Worm (Caenorhabditis elegans): ENCODE data around the gene ced-6.

ced-6 gene

DNA sequence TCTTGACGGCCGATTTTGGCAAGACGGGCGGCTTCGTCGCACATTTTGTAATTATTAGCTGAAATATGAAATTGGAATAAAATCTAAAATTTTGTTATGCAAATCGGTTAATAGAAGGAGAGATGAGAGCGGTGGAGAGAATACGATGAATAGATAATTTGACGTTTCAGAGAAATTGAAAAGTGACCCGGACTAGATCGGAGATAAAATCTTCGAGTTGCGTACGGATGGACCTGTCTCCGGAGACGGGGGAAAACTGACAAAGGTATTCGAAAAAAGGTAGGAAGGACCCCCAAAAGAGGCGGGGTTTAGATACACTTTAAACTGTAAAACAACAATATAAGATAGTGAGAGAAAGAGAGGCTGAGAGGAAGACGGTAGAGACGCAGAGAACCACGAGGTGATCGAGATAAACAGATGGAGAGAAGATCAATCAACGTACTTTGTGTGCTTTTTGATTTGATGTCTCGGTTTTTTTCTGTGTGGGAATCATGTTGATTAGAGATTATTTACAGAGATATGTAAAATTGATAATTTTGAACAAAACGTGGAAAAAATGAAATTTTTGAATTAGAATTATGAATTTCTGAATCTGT, 43.4 kb upstream of the ced-6 start, which contains the start of gene F09F7.6:
Gene F09F7.6 (minus strand): TSS at position 64 of the 596 bp plus-strand sequence.
- TF ChIP-seq nhr-76 (tag; optimal IDR thresholded peaks at IDR 0.05) (no peak), pqm-1 (tag; optimal IDR thresholded peaks at IDR 0.05) (peak; percentile 92), aly-2 (tag; optimal IDR thresholded peaks at IDR 0.05) (no peak), pha-4 (tag; optimal IDR thresholded peaks at IDR 0.05) (peak; percentile 85), elt-2 (tag; optimal IDR thresholded peaks at IDR 0.05) (peak; percentile 81), zag-1 (tag; optimal IDR thresholded peaks at IDR 0.05) (no peak), nhr-43 (tag; optimal IDR thresholded peaks at IDR 0.05; ENCODE audit: poor library complexity, severe bottlenecking) (peak; percentile 78), nhr-23 (tag; optimal IDR thresholded peaks at IDR 0.05) (peak; percentile 58), daf-12 (tag; optimal IDR thresholded peaks at IDR 0.05) (no peak), nhr-28 (tag; optimal IDR thresholded peaks at IDR 0.05) (no peak), nhr-25 (tag; optimal IDR thresholded peaks at IDR 0.05) (peak; percentile 75), lin-39 (tag; optimal IDR thresholded peaks at IDR 0.05) (peak; percentile 47), egl-5 (tag; optimal IDR thresholded peaks at IDR 0.05) (peak; percentile 37), mdl-1 (tag; optimal IDR thresholded peaks at IDR 0.05) (peak; percentile 35), elt-1 (tag; optimal IDR thresholded peaks at IDR 0.05) (peak; percentile 95), ceh-28 (tag; optimal IDR thresholded peaks at IDR 0.05) (peak; percentile 27), ama-1 (optimal IDR thresholded peaks at IDR 0.05) (peak; percentile 87), jun-1 (tag; optimal IDR thresholded peaks at IDR 0.05) (peak; percentile 44), R02D3.7 (tag; optimal IDR thresholded peaks at IDR 0.05) (peak; percentile 8), nfya-1 (tag; optimal IDR thresholded peaks at IDR 0.05; ENCODE audit: insufficient read depth) (peak; percentile 53), ceh-16 (tag; optimal IDR thresholded peaks at IDR 0.05) (no peak), snpc-4 (tag; optimal IDR thresholded peaks at IDR 0.05) (no peak)

DNA sequence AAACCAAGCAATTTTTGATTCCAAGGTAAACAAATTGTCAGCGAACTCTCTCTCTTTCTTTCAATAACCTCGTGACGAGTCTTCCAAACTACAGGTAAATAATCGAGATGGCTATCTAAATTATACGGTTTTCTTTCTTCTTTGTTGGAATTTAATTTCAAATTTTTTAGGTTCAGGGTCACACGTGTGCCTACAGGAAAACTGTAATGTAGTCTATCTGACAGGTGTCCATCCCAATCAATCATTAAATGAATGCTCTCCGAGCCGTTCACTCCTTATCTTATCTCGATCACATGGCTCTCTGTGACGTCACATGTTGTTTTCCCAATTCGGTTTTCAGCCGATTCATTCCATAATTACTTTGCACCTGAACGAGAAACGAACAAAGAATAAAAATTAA, 42.5 kb upstream of the ced-6 start:
- TF ChIP-seq eor-1 (tag; optimal IDR thresholded peaks at IDR 0.05) (no peak), pha-4 (tag; optimal IDR thresholded peaks at IDR 0.05) (peak; percentile 53), fkh-10 (GFP tag; optimal IDR thresholded peaks at IDR 0.05) (no peak), ceh-16 (tag; optimal IDR thresholded peaks at IDR 0.05) (no peak), lin-15B (tag; optimal IDR thresholded peaks at IDR 0.05) (no peak), jun-1 (tag; optimal IDR thresholded peaks at IDR 0.05) (no peak), daf-12 (tag; optimal IDR thresholded peaks at IDR 0.05) (no peak), unc-62 (GFP tag; optimal IDR thresholded peaks at IDR 0.05) (no peak), ztf-4 (tag; optimal IDR thresholded peaks at IDR 0.05) (no peak), elt-2 (tag; optimal IDR thresholded peaks at IDR 0.05) (peak; percentile 87), nhr-76 (tag; optimal IDR thresholded peaks at IDR 0.05) (no peak), fos-1 (tag; optimal IDR thresholded peaks at IDR 0.05) (no peak), nhr-43 (tag; optimal IDR thresholded peaks at IDR 0.05; ENCODE audit: poor library complexity, severe bottlenecking) (no peak), egl-5 (tag; optimal IDR thresholded peaks at IDR 0.05) (no peak), egl-27 (tag; optimal IDR thresholded peaks at IDR 0.05) (no peak), elt-1 (tag; optimal IDR thresholded peaks at IDR 0.05) (peak; percentile 52), ama-1 (optimal IDR thresholded peaks at IDR 0.05) (peak; percentile 35), nhr-25 (tag; optimal IDR thresholded peaks at IDR 0.05) (no peak), mml-1 (tag; optimal IDR thresholded peaks at IDR 0.05) (no peak), fkh-2 (tag; optimal IDR thresholded peaks at IDR 0.05) (no peak), aly-2 (tag; optimal IDR thresholded peaks at IDR 0.05) (no peak), sea-2 (GFP tag; optimal IDR thresholded peaks at IDR 0.05) (no peak), mdl-1 (tag; optimal IDR thresholded peaks at IDR 0.05) (no peak), pqm-1 (tag; optimal IDR thresholded peaks at IDR 0.05) (peak; percentile 70), ceh-82 (tag; optimal IDR thresholded peaks at IDR 0.05) (no peak), zag-1 (tag; optimal IDR thresholded peaks at IDR 0.05) (no peak), nhr-28 (tag; optimal IDR thresholded peaks at IDR 0.05) (no peak), nfya-1 (tag; optimal IDR thresholded peaks at IDR 0.05; ENCODE audit: insufficient read depth) (no peak), hmg-11 (tag; optimal IDR thresholded peaks at IDR 0.05) (no peak), R02D3.7 (tag; optimal IDR thresholded peaks at IDR 0.05) (no peak)

DNA sequence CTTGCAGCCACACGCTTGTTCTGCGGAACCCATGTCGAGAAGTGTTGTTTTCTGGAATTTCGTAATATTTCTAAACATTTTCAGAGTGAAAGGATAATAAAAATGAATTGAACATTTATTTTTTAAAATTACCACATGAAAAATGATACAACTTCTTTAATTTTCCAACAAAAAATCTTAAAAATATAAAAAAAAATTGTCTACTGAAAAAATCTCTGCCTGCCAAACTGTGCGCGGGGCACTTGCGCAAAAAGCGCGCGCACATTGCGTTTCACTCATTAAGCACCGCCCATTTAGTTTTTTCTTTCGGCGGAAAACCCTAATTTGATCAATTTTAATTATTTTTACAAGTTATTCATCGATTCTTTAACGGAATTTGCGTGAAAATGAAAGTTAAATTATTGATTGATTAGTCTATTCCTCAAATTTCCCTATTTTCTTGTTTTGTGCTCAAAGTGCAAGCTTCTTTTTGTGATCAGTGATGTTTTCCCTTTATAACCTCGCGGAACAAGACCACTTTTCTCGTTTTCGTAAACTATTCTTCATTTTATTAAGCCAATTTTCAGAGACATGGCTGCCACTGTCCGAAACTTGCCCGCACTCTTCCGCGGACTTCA, 40.6 kb upstream of the ced-6 start, which contains the start of the genes nmad-1 and hach-1:
Gene nmad-1 (minus strand): TSS at position 51 of the 617 bp plus-strand sequence.
Gene hach-1 (plus strand): TSS at position 567 of the 617 bp plus-strand sequence.
- TF ChIP-seq nhr-43 (tag; optimal IDR thresholded peaks at IDR 0.05; ENCODE audit: poor library complexity, severe bottlenecking) = peak; percentile 94
- TF ChIP-seq nhr-12 (tag; optimal IDR thresholded peaks at IDR 0.05) = no peak
- no peak for TF ChIP-seq ZK546.5 (tag; optimal IDR thresholded peaks at IDR 0.05)
- TF ChIP-seq nhr-237 (tag; optimal IDR thresholded peaks at IDR 0.05) = no peak
- peak; percentile 30 for TF ChIP-seq tbx-2 (tag; optimal IDR thresholded peaks at IDR 0.05)
- TF ChIP-seq ceh-16 (tag; optimal IDR thresholded peaks at IDR 0.05) = no peak
- TF ChIP-seq nhr-23 (tag; optimal IDR thresholded peaks at IDR 0.05) = peak; percentile 77
- peak; percentile 15 for TF ChIP-seq ceh-82 (tag; optimal IDR thresholded peaks at IDR 0.05)
- no peak for TF ChIP-seq unc-62 (GFP tag; optimal IDR thresholded peaks at IDR 0.05)
- TF ChIP-seq nfya-1 (tag; optimal IDR thresholded peaks at IDR 0.05; ENCODE audit: insufficient read depth) = peak; percentile 68
- no peak for TF ChIP-seq fkh-10 (GFP tag; optimal IDR thresholded peaks at IDR 0.05)
- TF ChIP-seq sea-2 (GFP tag; optimal IDR thresholded peaks at IDR 0.05) = no peak
- TF ChIP-seq elt-3 (tag; optimal IDR thresholded peaks at IDR 0.05) = no peak
- no peak for TF ChIP-seq nhr-11 (tag; optimal IDR thresholded peaks at IDR 0.05)
- TF ChIP-seq egl-5 (tag; optimal IDR thresholded peaks at IDR 0.05) = peak; percentile 67
- TF ChIP-seq nhr-25 (tag; optimal IDR thresholded peaks at IDR 0.05) = no peak
- peak; percentile 16 for TF ChIP-seq elt-1 (tag; optimal IDR thresholded peaks at IDR 0.05)
- TF ChIP-seq lin-39 (tag; optimal IDR thresholded peaks at IDR 0.05) = peak; percentile 59
- no peak for TF ChIP-seq nhr-77 (tag; optimal IDR thresholded peaks at IDR 0.05)
- TF ChIP-seq ama-1 (optimal IDR thresholded peaks at IDR 0.05) = no peak
- TF ChIP-seq eor-1 (tag; optimal IDR thresholded peaks at IDR 0.05) = no peak
- TF ChIP-seq R02D3.7 (tag; optimal IDR thresholded peaks at IDR 0.05) = peak; percentile 63
- TF ChIP-seq ceh-28 (tag; optimal IDR thresholded peaks at IDR 0.05) = peak; percentile 60
- TF ChIP-seq aly-2 (tag; optimal IDR thresholded peaks at IDR 0.05) = no peak
- TF ChIP-seq mml-1 (tag; optimal IDR thresholded peaks at IDR 0.05) = no peak
- TF ChIP-seq elt-2 (tag; optimal IDR thresholded peaks at IDR 0.05) = peak; percentile 49
- TF ChIP-seq zag-1 (tag; optimal IDR thresholded peaks at IDR 0.05) = no peak
- no peak for TF ChIP-seq nhr-28 (tag; optimal IDR thresholded peaks at IDR 0.05)
- TF ChIP-seq mdl-1 (tag; optimal IDR thresholded peaks at IDR 0.05) = no peak
- TF ChIP-seq ceh-9 (tag; optimal IDR thresholded peaks at IDR 0.05) = no peak
- peak; percentile 70 for TF ChIP-seq lin-15B (tag; optimal IDR thresholded peaks at IDR 0.05)
